Worm (Caenorhabditis elegans) whole organism, early embryonic: ENCODE data around the gene nhr-117.

Experiments
- B0310.2 ChIP-seq: sonication (generic microtip); optimal IDR thresholded peaks from 2 replicates; lab custom pipeline; 2016; ENCODE audit warnings: mild to moderate bottlenecking, missing genetic modification characterization, missing compliant biosample characterization
- F13C5.2 ChIP-seq: sonication (generic microtip); optimal IDR thresholded peaks from 2 replicates; lab custom pipeline; 2017; ENCODE audit warnings: mild to moderate bottlenecking, missing genetic modification characterization, inconsistent platforms, missing compliant biosample characterization
- aly-1 ChIP-seq: sonication (generic microtip); optimal IDR thresholded peaks from 2 replicates; lab custom pipeline; 2016; ENCODE audit warnings: missing genetic modification characterization, missing compliant biosample characterization
- ama-1 ChIP-seq: fragments of 150-350 bp; optimal IDR thresholded peaks from 2 replicates; lab custom pipeline; 2014
- ceh-13 ChIP-seq: fragments of 200-800 bp; sonication (Bioruptor generic); optimal IDR thresholded peaks from 2 replicates; lab custom pipeline; 2018; ENCODE audit warnings: mild to moderate bottlenecking, missing genetic modification characterization, missing compliant biosample characterization
- ceh-36 ChIP-seq: sonication (generic microtip); optimal IDR thresholded peaks from 2 replicates; lab custom pipeline; 2016; ENCODE audit warnings: missing genetic modification characterization, inconsistent platforms, missing compliant biosample characterization
- ets-7 ChIP-seq: sonication (generic microtip); optimal IDR thresholded peaks from 2 replicates; lab custom pipeline; 2016; ENCODE audit warnings: missing genotype, missing genetic modification characterization, missing compliant biosample characterization
- flt-1 ChIP-seq: fragments of 200-800 bp; sonication (Bioruptor generic); IDR thresholded peaks from 2 replicates; pipeline ENCODE4 v1.3.6; 2022; ENCODE audit warnings: missing genetic modification characterization, missing compliant biosample characterization
- hmbx-1 ChIP-seq: sonication (generic microtip); optimal IDR thresholded peaks from 2 replicates; lab custom pipeline; 2016; ENCODE audit warnings: mild to moderate bottlenecking, missing genetic modification characterization, missing compliant biosample characterization
- hmg-4 ChIP-seq: fragments of 200-800 bp; sonication (Bioruptor generic); optimal IDR thresholded peaks from 2 replicates; lab custom pipeline; 2018; ENCODE audit warnings: mild to moderate bottlenecking, missing genetic modification characterization, missing compliant biosample characterization
- hnd-1 ChIP-seq: sonication (generic microtip); optimal IDR thresholded peaks from 2 replicates; lab custom pipeline; 2016; ENCODE audit warnings: missing genetic modification characterization, missing compliant biosample characterization
- pes-1 ChIP-seq: fragments of 200-800 bp; sonication (Bioruptor generic); IDR thresholded peaks from 2 replicates; pipeline ENCODE4 v1.3.6; 2022; ENCODE audit warnings: missing genetic modification reagents, missing genetic modification characterization, missing compliant biosample characterization
- scrt-1 ChIP-seq: fragments of 200-800 bp; sonication (Bioruptor generic); IDR thresholded peaks from 2 replicates; pipeline ENCODE4 v1.3.6; 2022; ENCODE audit warnings: missing genetic modification characterization, missing compliant biosample characterization
- sea-1 ChIP-seq: fragments of 200-800 bp; sonication (Bioruptor generic); conservative IDR thresholded peaks from 2 replicates; pipeline ENCODE4 v1.3.6; 2022; ENCODE audit warnings: missing genetic modification characterization, missing compliant biosample characterization
- tbx-11 ChIP-seq: fragments of 200-800 bp; sonication (Bioruptor generic); IDR thresholded peaks from 2 replicates; pipeline ENCODE4 v1.3.6; 2022; ENCODE audit warnings: missing genetic modification characterization, missing compliant biosample characterization
- tbx-37 ChIP-seq: fragments of 200-800 bp; sonication (Bioruptor generic); conservative IDR thresholded peaks from 2 replicates; pipeline ENCODE4 v1.3.6; 2022; ENCODE audit warnings: missing genetic modification reagents, missing genetic modification characterization, missing compliant biosample characterization
- tra-4 ChIP-seq: sonication (generic microtip); optimal IDR thresholded peaks from 2 replicates; lab custom pipeline; 2017; ENCODE audit warnings: missing genetic modification characterization, missing compliant biosample characterization

nhr-117 gene

ce11 chrV:1642768-1643167 lies 21.4 kb upstream of the nhr-117 start:
- TF ChIP-seq sea-1 (GFP tag; lab: Robert Waterston, UW) = no peak

DNA sequence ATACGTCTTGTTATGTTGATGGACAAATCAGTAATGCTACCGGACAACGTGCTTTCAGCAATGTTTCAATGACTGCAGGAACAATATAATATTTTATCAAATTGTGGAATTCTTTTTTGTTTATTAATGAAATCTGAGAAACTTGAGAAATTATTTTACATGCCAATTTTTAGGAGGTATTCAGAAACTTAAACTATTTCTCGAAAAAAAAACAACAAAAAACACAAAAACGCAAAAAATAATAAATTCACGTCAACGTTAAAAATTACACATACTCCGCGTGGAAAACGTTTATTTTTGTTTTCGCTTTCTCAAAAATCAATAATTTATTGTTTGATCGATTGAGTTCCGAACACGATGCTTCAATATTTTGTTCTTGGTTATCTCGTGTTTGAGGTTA lies 20.9 kb upstream of the nhr-117 start, which contains the start of gene Y46H3D.1:
Gene Y46H3D.1, plus strand, starts transcription at position 301 of the 400 bp plus-strand sequence.
- TF ChIP-seq hnd-1 (tag; lab: Kevin White, UChicago) (no peak), scrt-1 (GFP tag; lab: Robert Waterston, UW) (no peak), ets-7 (tag; lab: Kevin White, UChicago) (no peak), hmbx-1 (no peak), pes-1 (GFP tag; lab: Robert Waterston, UW) (no peak), tbx-37 (GFP tag; lab: Robert Waterston, UW) (no peak), hmg-4 (GFP tag; lab: Kevin White, UChicago) (no peak), F13C5.2 (tag; lab: Kevin White, UChicago) (no peak), flt-1 (GFP tag; lab: Robert Waterston, UW) (no peak), ceh-36 (tag; lab: Kevin White, UChicago) (no peak), tbx-11 (GFP tag; lab: Robert Waterston, UW) (no peak), tra-4 (tag; lab: Kevin White, UChicago) (no peak), sea-1 (GFP tag; lab: Robert Waterston, UW) (no peak), aly-1 (tag; lab: Kevin White, UChicago) (no peak), B0310.2 (tag; lab: Kevin White, UChicago) (no peak), ama-1 (lab: Kevin White, UChicago) (no peak)

DNA sequence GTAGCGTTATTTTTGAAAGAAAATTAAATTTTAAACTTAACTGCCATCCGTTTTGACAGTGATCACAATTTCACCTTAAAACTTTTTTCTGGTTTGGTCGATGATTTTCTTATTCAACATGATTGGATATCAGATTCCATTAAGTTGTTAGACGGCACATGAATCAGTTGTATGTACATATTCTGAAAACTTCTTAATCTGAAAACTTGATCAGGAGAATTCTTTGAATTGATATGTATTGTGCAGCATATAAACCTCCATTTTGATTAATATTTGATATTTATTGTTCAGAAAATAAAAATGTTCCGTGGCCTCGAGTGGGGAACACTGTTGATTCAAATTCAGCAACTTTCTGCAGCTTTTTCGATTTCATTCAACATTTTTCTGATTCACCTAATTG lies 18.7 kb upstream of the nhr-117 start, which contains the start of gene str-221:
Gene str-221, plus strand, starts transcription at position 301 of the 400 bp plus-strand sequence.
- TF ChIP-seq hnd-1 (tag; lab: Kevin White, UChicago) = no peak
- no peak for TF ChIP-seq B0310.2 (tag; lab: Kevin White, UChicago)

DNA sequence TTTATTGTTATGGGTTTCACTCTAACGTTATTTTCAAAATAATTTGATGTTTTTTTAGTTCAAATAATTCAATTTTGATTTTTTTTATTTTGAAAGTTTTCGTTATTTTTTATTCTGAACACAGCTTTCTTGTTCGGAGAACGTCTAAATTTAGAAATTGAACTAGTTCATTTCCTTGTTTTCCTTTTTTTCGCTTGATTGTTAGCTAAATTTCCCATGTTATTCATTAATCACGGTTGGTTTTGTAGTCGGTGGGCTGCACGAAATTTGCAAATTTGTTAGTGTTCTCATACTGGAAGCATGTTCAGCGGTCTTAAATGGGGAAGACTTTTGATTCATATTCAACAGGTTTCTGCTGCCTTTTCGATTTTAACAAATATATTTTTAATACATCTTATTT lies 14.5 kb upstream of the nhr-117 start, which contains the start of gene str-222:
Gene str-222, plus strand, starts transcription at position 301 of the 400 bp plus-strand sequence.
- TF ChIP-seq ceh-13 (GFP tag; lab: Kevin White, UChicago) = no peak
- no peak for TF ChIP-seq F13C5.2 (tag; lab: Kevin White, UChicago)
- no peak for TF ChIP-seq pes-1 (GFP tag; lab: Robert Waterston, UW)
- TF ChIP-seq aly-1 (tag; lab: Kevin White, UChicago) = no peak
- TF ChIP-seq ceh-36 (tag; lab: Kevin White, UChicago) = no peak
- TF ChIP-seq ama-1 (lab: Kevin White, UChicago) = no peak
- TF ChIP-seq scrt-1 (GFP tag; lab: Robert Waterston, UW) = no peak
- no peak for TF ChIP-seq hnd-1 (tag; lab: Kevin White, UChicago)
- no peak for TF ChIP-seq tbx-37 (GFP tag; lab: Robert Waterston, UW)
- no peak for TF ChIP-seq flt-1 (GFP tag; lab: Robert Waterston, UW)
- TF ChIP-seq hmbx-1 = no peak
- TF ChIP-seq B0310.2 (tag; lab: Kevin White, UChicago) = no peak
- no peak for TF ChIP-seq tbx-11 (GFP tag; lab: Robert Waterston, UW)
- no peak for TF ChIP-seq tra-4 (tag; lab: Kevin White, UChicago)
- no peak for TF ChIP-seq ets-7 (tag; lab: Kevin White, UChicago)
- no peak for TF ChIP-seq hmg-4 (GFP tag; lab: Kevin White, UChicago)
- no peak for TF ChIP-seq sea-1 (GFP tag; lab: Robert Waterston, UW)

ce11 chrV:1631717-1632116 lies 10.4 kb upstream of the nhr-117 start, which contains the start of gene irld-17:
TSS of gene irld-17 (plus strand) at chrV:1632017.
- TF ChIP-seq scrt-1 (GFP tag; lab: Robert Waterston, UW) (no peak), F13C5.2 (tag; lab: Kevin White, UChicago) (no peak), hmbx-1 (no peak), pes-1 (GFP tag; lab: Robert Waterston, UW) (no peak), ets-7 (tag; lab: Kevin White, UChicago) (no peak), ama-1 (lab: Kevin White, UChicago) (no peak)

DNA sequence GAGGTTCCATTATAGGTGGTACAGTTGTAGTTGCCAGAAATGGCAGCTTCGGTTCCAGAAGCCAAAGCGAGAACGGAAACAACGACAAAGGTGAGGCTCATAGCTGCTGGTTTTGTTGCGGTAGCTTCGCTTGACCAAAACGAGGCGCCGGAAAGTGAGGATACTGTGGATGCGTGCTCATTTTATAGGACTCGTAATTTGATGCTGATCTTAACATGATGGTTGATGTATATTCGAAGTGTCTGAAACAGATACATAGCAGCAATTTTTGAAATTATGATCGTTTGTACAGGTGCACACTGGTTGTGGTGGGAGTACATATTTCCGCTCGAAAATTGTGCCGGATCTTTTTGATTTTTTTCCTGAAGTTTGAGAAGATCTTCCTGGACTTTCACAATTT lies 9.8 kb upstream of the nhr-117 start, which contains the start of gene Y46H3D.8:
Gene Y46H3D.8, minus strand, starts transcription at position 101 of the 400 bp plus-strand sequence.
- no peak for TF ChIP-seq ceh-13 (GFP tag; lab: Kevin White, UChicago)
- no peak for TF ChIP-seq hmbx-1
- no peak for TF ChIP-seq tra-4 (tag; lab: Kevin White, UChicago)
- TF ChIP-seq tbx-37 (GFP tag; lab: Robert Waterston, UW) = no peak
- TF ChIP-seq hmg-4 (GFP tag; lab: Kevin White, UChicago) = no peak
- TF ChIP-seq ama-1 (lab: Kevin White, UChicago) = no peak
- TF ChIP-seq ceh-36 (tag; lab: Kevin White, UChicago) = no peak
- no peak for TF ChIP-seq pes-1 (GFP tag; lab: Robert Waterston, UW)
- TF ChIP-seq aly-1 (tag; lab: Kevin White, UChicago) = no peak
- no peak for TF ChIP-seq scrt-1 (GFP tag; lab: Robert Waterston, UW)
- no peak for TF ChIP-seq tbx-11 (GFP tag; lab: Robert Waterston, UW)
- no peak for TF ChIP-seq sea-1 (GFP tag; lab: Robert Waterston, UW)
- no peak for TF ChIP-seq F13C5.2 (tag; lab: Kevin White, UChicago)
- no peak for TF ChIP-seq B0310.2 (tag; lab: Kevin White, UChicago)
- no peak for TF ChIP-seq ets-7 (tag; lab: Kevin White, UChicago)
- TF ChIP-seq flt-1 (GFP tag; lab: Robert Waterston, UW) = no peak
- no peak for TF ChIP-seq hnd-1 (tag; lab: Kevin White, UChicago)

DNA sequence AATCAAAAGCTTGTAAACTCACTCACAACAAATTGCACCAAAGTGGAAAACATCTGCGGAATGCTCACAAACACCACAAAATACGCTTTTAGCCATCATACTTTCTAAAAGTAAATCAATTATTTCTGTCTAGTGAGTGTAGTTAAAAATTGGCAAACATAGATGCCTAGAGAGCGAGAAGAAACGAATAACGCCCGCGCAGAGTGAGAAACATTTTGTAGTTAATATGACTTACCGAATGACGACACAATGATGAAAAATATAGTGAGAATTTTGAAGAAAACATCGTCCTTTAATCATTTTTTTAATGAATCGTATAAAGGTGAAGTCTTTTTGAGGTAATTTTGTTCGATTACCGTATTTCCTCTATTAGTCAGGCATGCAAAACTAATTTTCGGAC lies 8.0 kb upstream of the nhr-117 start, which contains the start of gene nhr-238:
Gene nhr-238, minus strand, starts transcription at position 104 of the 400 bp plus-strand sequence.
- no peak for TF ChIP-seq F13C5.2 (tag; lab: Kevin White, UChicago)
- no peak for TF ChIP-seq B0310.2 (tag; lab: Kevin White, UChicago)
- TF ChIP-seq aly-1 (tag; lab: Kevin White, UChicago) = no peak
- no peak for TF ChIP-seq hmg-4 (GFP tag; lab: Kevin White, UChicago)
- no peak for TF ChIP-seq hnd-1 (tag; lab: Kevin White, UChicago)
- no peak for TF ChIP-seq ama-1 (lab: Kevin White, UChicago)
- no peak for TF ChIP-seq tra-4 (tag; lab: Kevin White, UChicago)
- no peak for TF ChIP-seq ceh-13 (GFP tag; lab: Kevin White, UChicago)
- TF ChIP-seq scrt-1 (GFP tag; lab: Robert Waterston, UW) = no peak
- no peak for TF ChIP-seq sea-1 (GFP tag; lab: Robert Waterston, UW)
- no peak for TF ChIP-seq tbx-11 (GFP tag; lab: Robert Waterston, UW)
- no peak for TF ChIP-seq tbx-37 (GFP tag; lab: Robert Waterston, UW)
- TF ChIP-seq ets-7 (tag; lab: Kevin White, UChicago) = no peak
- no peak for TF ChIP-seq pes-1 (GFP tag; lab: Robert Waterston, UW)
- no peak for TF ChIP-seq flt-1 (GFP tag; lab: Robert Waterston, UW)
- no peak for TF ChIP-seq ceh-36 (tag; lab: Kevin White, UChicago)
- no peak for TF ChIP-seq hmbx-1
